Worm (Caenorhabditis elegans) whole organism, L2 larva: Measurements from ENCODE around the gene K09C8.7.

Source experiments
- F13H6.1 ChIP-seq: sonication (generic microtip); optimal IDR thresholded peaks from 2 replicates; lab custom pipeline; 2016; ENCODE audit warnings: missing genetic modification characterization, missing compliant biosample characterization
- ama-1 ChIP-seq: fragments of 150-350 bp; optimal IDR thresholded peaks from 2 replicates; lab custom pipeline; 2018; ENCODE audit warnings: inconsistent platforms
- ceh-82 ChIP-seq: fragments of 150-350 bp; optimal IDR thresholded peaks from 2 replicates; lab custom pipeline; 2014; ENCODE audit warnings: missing biosample characterization, missing genetic modification characterization
- egl-27 ChIP-seq: sonication (generic microtip); optimal IDR thresholded peaks from 3 replicates; lab custom pipeline; 2017; ENCODE audit warnings: missing biosample characterization, missing genetic modification reagents, missing genetic modification characterization
- gmeb-1 ChIP-seq: fragments of 150-350 bp; optimal IDR thresholded peaks from 2 replicates; lab custom pipeline; 2014; ENCODE audit warnings: missing biosample characterization, missing genetic modification characterization
- lsy-2 ChIP-seq, 2 experiments: fragments of 150-350 bp in 1 of 2; sonication (generic microtip) in 1 of 2; optimal IDR thresholded peaks; 2 replicates each; lab custom pipeline; 2014 to 2017; ENCODE audit warnings: missing biosample characterization in 2 of 2, missing genetic modification characterization in 2 of 2
- nhr-11 ChIP-seq: fragments of 150-350 bp; optimal IDR thresholded peaks from 2 replicates; lab custom pipeline; 2014; ENCODE audit warnings: missing biosample characterization, missing genetic modification characterization
- unc-39 ChIP-seq: fragments of 150-350 bp; optimal IDR thresholded peaks from 2 replicates; lab custom pipeline; 2014; ENCODE audit warnings: missing biosample characterization, missing genetic modification characterization
- zag-1 ChIP-seq: fragments of 150-350 bp; optimal IDR thresholded peaks from 2 replicates; lab custom pipeline; 2014; ENCODE audit warnings: missing biosample characterization, missing genetic modification characterization
- ztf-11 ChIP-seq: sonication (generic microtip); optimal IDR thresholded peaks from 2 replicates; lab custom pipeline; 2017; ENCODE audit warnings: missing biosample characterization, missing genetic modification characterization

- TF ChIP-seq ama-1 (lab: Kevin White, UChicago) = no peak
- no peak for TF ChIP-seq egl-27 (tag; lab: Kevin White, UChicago)
- no peak for TF ChIP-seq lsy-2 (tag; optimal IDR thresholded peaks at IDR 0.05; lab: Kevin White, UChicago)
- no peak for TF ChIP-seq ceh-82 (tag; lab: Kevin White, UChicago)
- no peak for TF ChIP-seq nhr-11 (tag; lab: Kevin White, UChicago)
- TF ChIP-seq ztf-11 (tag; lab: Kevin White, UChicago) = no peak
- TF ChIP-seq zag-1 = no peak
- TF ChIP-seq F13H6.1 = no peak
- no peak for TF ChIP-seq unc-39 (tag; lab: Kevin White, UChicago)
- no peak for TF ChIP-seq gmeb-1
These were observed 41.0 kb upstream of the K09C8.7 start, which contains the start of gene ver-3 for ce11 chrX:10992177-10992576.
